Fruit fly (Drosophila melanogaster) ovary, adult (tissue): ENCODE data around the gene Sys1.

ENCODE experiments used
- CG17801 ChIP-seq: fragments of 200-800 bp; optimal IDR thresholded peaks from 2 replicates; lab custom pipeline; 2019; ENCODE audit warnings: missing biosample characterization, mild to moderate bottlenecking, missing genetic modification characterization, moderate library complexity; ENCODE audit not compliant: partially characterized antibody

Sys1 gene

DNA sequence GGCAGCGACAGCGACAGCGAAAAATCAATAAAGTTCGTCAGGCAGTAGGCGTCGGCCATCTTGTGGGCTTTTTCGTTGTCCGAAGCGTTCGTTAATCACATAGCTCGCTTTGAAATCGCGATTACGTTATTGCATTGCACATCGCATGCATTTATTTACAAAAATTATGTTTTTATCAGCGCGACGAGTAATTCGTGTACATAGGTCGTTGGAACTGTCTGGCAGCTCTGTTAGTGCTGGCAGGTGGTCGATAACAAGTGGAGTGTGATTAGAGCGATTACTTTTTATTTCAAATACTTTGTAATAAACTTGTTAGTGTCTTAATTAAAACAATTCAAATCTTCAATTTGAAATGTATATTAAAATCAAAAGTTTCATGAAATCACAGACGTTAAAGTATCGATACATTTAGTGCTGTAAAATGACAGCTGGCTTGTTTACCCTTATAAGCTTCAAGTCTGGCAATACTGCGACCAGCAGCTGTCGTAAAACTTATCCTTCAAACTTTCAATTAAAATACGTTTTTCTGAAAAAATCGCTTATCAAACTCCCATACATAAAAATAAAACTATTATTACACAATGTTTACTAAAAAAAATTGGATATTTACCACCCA is 11.2 kb downstream of the Sys1 start, which contains the start of gene CG8032:
Gene CG8032 (plus strand): TSS at position 448 of the 616 bp plus-strand sequence.
- TF ChIP-seq CG17801 (GFP tag; lab: Kevin White, UChicago), result peak; percentile 43

DNA sequence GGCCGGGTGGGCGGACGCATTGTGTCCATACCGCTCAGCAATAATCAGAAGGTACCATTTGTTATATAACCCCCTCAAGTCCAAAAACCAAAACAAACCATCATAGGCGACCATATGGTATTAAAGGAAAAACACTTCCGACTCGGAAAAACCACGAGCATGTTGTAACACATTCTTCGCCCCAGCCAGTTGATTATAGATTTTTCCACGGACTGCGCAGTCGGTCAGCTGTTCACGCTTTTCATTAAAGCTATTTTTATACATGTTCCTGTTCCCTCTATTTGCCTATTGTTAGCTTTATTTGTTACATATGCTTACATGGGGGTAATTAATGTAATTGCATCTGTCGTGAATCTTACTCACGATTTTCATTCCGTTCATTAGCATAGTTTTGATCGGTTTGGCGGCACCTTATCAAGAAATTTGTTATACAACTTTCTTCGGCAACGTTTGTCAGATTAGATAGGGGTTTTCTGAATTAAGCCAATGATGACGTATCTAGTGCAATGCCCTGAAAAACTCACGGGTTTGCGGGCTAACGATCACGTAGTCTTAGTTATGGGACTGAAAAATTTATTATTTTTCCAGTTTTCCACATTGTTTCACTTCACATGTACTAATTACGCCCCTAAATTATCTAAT is 12.2 kb downstream of the Sys1 start:
- TF ChIP-seq CG17801 (GFP tag; lab: Kevin White, UChicago), result no peak

DNA sequence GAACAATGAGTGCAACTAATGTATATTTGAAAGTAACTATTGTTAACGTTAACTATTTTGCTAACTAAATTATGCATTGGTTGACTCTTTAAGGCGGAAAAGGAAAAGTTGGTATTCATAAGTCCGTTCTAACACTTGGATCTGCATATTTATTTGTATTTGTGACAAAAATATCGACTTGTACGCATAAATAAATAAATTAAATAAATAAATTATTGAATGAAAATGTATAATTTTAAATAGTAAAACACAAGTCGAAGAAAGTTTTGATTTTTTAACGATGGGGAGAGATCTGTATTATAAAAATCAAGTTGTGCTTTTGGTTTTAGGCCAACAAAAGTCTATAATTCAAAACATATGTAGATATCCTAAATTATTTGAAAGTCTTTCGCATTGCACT is 14.9 kb downstream of the Sys1 start, which contains the start of gene CG8036:
Gene CG8036 (plus strand): TSS at position 301 of the 400 bp plus-strand sequence.
- no peak for TF ChIP-seq CG17801 (GFP tag; lab: Kevin White, UChicago)

DNA sequence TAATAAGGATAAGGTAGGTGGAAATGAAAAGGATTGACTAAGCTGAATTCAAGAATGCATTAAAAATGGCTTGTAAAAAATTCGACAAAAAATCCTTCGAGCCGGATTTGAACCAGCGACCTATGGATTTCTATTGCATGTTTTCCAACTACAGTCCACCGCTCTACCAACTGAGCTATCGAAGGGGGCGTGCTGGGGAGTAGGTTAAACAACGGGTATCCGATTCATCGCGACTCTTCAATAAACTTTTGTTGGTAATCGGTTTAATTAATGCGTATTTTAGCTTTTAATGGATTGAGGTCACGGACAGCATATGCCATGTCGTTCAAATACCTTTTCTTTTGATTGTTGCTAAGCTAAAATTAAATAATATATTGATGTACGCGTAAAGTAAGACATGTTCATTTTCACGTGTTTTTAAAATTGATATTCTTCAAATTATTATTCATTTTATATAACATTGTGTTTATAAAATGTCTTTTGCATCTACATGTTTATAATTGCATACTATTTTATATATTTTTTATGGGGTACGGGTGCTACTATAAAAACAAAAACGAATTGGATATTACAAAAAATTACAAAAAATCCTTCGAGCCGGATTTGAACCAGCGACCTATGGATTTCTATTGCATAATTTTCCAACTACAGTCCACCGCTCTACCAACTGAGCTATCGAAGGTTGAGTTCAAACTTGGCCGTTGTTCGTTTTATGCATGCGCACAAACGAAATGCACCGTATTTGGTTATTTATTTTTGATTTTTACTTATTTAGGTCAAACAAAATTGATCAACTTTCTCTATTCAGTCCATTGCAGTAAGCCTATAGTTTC is 15.6 kb downstream of the Sys1 start:
- no peak for TF ChIP-seq CG17801 (GFP tag; lab: Kevin White, UChicago)

DNA sequence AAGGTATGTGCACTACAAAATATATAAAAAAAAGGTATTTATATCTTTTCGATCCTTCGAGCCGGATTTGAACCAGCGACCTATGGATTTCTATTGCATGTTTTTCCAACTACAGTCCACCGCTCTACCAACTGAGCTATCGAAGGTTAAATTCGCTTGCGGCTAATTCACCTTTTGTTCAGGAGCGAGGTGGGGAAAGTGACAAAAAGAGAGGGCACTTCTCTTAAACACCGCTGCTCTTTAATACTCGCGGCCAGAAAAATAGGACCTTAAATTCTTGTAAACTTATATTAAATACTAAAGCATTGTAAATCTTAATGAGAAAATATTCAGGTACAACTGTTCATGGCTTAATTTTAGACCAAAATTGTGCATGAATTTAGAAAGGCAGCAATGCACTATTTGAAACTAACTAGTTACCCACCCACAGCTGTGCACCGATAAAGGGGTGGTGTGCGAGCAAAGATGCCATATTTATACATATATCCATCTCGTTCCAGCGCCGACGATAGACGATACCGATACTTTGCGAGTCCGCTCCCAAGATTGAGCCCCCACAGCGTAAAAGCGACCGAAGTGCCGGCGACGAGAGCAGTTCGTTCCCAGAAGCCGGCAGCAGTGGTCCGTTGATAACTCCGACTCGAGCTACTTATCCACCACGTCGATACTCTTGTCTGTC is 16.5 kb downstream of the Sys1 start:
- peak; percentile 97 for TF ChIP-seq CG17801 (GFP tag; lab: Kevin White, UChicago)

DNA sequence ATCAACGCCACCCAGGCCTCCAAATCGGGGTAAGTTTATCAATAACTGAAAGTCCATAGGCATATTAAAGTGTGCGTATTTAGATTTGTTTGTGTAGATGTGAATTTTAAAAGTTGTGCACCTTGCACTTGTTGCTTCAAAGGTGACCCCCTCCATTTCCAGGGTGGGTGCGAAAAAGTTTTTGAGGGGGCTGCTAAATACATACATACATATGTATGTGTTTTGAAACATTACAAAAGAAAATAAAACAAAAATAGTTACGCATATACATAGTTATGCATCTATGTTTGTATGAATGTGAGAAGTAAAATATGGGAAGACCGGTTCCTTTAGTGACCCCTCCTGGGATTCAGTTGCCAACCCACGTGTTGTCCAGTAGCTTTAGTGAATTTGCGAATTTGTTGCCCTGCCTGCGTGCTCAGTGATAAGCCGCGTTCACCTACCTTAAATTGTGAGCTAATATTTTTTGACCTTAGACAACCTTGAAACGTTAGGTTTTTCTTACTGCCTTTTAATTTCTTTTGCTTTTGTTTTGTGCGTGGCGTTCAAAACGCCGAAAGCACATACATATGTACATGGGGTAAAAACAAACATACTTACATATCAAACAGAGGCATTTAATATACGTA is 17.4 kb downstream of the Sys1 start:
- TF ChIP-seq CG17801 (GFP tag; lab: Kevin White, UChicago), result no peak

DNA sequence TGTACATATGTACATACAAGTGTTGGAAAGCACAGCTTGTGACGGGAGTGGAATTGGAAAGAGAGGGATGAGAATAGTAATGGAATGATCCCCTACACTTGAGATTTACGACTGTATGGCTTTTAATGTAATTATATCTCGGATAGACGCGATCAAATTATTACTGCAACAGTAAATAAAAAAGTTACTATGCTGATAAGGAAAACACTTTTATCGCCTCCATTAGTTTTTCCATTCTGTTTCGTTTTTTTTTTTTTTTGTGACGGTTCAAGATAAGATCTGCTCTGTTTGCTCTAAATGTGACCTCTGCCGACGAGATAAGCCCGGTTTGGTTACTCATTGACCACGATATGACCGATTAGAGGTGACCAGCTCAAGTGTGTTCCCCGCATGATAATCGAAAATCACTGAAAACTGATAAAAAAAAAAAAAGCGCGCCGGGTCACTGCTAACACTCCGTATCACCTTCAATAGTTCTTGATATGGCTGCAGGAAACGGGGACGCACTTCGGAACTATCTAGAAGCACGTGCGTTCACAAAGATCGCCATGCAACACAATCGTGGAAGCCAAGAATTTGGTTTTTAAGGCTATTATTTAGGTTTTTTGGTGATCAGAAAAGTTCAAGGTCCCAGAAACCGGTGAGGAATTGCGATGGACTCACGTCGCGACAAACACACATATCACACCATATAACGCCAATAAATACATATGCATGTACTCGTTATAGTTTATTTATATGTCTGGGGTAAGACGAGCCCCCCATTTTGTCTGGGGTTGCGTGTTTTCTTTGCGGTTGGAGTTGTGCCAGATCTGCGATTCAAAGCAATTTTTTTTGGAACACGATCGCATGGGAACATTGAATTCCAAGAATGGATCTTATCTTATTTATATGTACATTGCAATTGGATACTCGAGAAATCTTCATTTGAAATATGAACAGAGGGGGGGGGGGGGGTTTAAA is 18.2 kb downstream of the Sys1 start, which contains the start of gene p:
Gene p (minus strand): TSS at position 156 of the 963 bp plus-strand sequence.
- peak; percentile 62 for TF ChIP-seq CG17801 (GFP tag; lab: Kevin White, UChicago)

DNA sequence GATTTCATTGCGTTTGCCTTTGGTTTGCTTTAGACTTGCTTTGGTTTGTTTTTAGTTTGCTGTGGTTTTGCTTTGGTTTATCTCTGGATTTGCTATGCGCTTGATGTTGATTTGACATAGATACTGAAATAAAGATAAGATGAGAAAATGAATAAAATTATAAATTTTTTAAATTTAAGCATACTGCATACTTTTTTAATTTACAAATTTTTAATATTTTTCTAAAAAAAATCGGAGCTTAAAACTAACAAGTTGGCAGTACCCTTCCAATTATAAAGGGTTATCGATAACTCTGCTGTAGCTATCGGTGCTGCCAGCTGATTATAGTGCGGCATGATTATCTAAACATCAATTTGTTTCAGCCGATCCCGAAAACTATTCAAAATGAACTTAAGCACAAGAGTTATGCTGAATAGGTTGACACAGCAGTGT is 21.2 kb downstream of the Sys1 start, which contains the start of gene mRpL19:
Gene mRpL19 (plus strand): TSS at position 307 of the 432 bp plus-strand sequence.
- peak; percentile 78 for TF ChIP-seq CG17801 (GFP tag; lab: Kevin White, UChicago)

DNA sequence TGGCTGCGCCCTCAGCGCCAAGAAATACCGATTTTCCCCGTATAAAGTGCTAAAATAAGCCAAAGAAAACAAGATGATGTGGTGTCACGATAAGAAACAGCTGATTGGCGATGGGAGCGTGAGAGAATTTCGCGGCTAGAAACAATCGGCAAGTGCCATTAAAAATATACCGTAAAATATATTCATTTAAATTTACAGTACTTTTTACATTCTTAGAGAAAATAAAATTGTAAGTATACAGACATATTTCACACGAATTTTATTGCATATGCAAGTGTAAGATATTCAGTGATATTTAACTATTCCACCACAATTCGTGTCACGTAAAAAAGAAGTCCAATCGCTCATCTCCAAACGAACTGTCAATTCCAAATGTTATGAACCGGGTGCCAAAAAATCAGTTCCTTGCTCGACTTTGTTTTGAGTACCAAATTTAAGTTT is 24.0 kb downstream of the Sys1 start, which contains the start of the genes Unc50, CG11755 and CG8043:
Gene Unc50 (minus strand): TSS at position 54 of the 441 bp plus-strand sequence.
Gene CG11755 (plus strand): TSS at position 356 of the 441 bp plus-strand sequence.
Gene CG8043 (plus strand): TSS at position 356 of the 441 bp plus-strand sequence.
- TF ChIP-seq CG17801 (GFP tag; lab: Kevin White, UChicago), result peak; percentile 88

DNA sequence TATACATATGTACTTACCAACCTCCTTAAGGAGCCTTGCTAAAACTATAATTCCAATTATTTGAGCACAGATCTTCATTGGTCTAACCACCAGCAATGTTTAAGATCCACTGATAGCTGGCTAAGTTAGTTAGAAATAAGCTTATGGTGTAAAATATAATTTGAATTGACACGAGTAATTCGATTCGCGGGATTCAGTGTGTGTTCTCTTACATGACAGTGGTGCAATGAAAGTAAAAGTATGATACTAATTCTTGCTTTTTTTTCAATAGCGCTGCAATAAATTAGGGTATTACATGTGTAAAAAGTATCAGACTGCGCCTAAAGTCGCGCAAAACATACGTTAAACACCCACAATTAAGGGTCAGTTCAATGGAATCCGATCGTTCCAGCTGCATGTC is 27.3 kb downstream of the Sys1 start, which contains the start of gene CG33325:
Gene CG33325 (minus strand): TSS at position 101 of the 400 bp plus-strand sequence.
- TF ChIP-seq CG17801 (GFP tag; lab: Kevin White, UChicago), result no peak

DNA sequence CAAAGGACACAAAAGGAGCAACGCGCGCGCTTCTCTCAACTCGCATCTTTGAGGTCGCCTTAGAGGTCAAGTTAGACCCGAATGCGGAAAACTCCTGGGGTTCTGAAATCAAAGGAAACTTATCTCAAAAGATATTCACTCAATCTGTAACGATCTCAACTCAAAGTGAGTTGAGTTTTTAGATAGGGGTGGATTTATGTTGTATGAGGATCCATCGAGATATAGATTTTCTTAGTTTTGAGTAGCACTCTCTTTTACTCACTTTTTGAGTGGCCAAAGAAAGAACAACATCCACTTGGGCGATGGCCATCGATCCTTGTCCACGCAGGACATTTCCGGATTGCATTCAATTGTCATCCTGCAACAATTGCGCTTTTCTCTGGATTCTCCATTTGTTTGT is 28.0 kb downstream of the Sys1 start:
- TF ChIP-seq CG17801 (GFP tag; lab: Kevin White, UChicago), result no peak

DNA sequence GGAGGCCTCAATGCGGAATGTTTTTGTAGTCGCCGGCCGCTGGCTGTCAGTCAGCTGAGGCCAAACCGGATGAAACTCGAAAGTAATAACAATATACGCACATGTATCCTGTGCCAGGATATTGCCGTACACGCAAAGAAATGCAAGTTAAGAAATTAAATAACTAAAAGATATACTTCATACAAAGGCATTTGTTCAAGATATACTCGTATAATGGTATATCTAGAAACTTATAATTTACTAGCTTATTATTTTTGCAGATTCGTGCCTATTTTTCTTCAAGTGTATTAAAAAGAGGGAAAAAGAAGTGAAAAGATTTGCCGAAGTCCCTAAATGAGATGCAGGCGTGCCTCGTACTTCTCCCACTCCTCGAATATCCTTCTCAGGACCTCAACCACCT is 30.7 kb downstream of the Sys1 start:
- no peak for TF ChIP-seq CG17801 (GFP tag; lab: Kevin White, UChicago)
